Worm (Caenorhabditis elegans): Measurements from ENCODE around the gene ced-11.

ced-11 gene

DNA sequence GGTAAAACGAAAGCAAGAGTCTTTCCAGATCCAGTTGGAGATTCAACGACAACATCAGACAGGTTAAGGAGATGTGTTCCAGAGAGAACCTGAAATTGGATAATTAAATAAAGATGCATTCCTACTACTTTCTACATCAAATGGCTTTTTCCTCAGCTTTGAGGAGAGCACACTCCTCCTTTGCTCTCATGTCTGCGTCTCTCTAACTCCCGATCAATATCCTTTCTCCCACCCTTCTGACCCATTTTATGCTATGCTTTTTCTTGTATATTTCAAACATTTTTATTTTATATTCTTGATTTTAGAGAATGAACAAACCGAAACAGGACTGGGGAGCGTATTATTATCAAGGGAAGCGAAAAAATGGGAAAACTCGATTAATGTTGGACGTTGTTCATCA, 24.6 kb downstream of the ced-11 start, which contains the start of gene ZK512.11:
Gene ZK512.11, plus strand, starts transcription at position 301 of the 400 bp plus-strand sequence.
- TF ChIP-seq flt-1 (GFP tag; IDR thresholded peaks at IDR 0.05) = no peak

ce11 chrIII:9144744-9145390, 25.5 kb downstream of the ced-11 start, which contains the start of the genes ZK512.2 and ZK512.4:
Gene ZK512.2, minus strand, starts transcription at chrIII:9144794.
Gene ZK512.4, plus strand, starts transcription at chrIII:9145340.
- TF ChIP-seq scrt-1 (GFP tag; IDR thresholded peaks at IDR 0.05) (no peak), sea-1 (GFP tag; conservative IDR thresholded peaks at IDR 0.05) (no peak), tbx-37 (GFP tag; conservative IDR thresholded peaks at IDR 0.05) (no peak), ceh-36 (tag; optimal IDR thresholded peaks at IDR 0.05) (no peak), hmg-4 (GFP tag; optimal IDR thresholded peaks at IDR 0.05) (no peak), F13C5.2 (tag; optimal IDR thresholded peaks at IDR 0.05) (no peak), flt-1 (GFP tag; IDR thresholded peaks at IDR 0.05) (no peak), ceh-13 (GFP tag; optimal IDR thresholded peaks at IDR 0.05) (no peak), tbx-11 (GFP tag; IDR thresholded peaks at IDR 0.05) (no peak), pes-1 (GFP tag; IDR thresholded peaks at IDR 0.05) (no peak), B0310.2 (tag; optimal IDR thresholded peaks at IDR 0.05) (no peak), ets-7 (tag; optimal IDR thresholded peaks at IDR 0.05) (no peak)

DNA sequence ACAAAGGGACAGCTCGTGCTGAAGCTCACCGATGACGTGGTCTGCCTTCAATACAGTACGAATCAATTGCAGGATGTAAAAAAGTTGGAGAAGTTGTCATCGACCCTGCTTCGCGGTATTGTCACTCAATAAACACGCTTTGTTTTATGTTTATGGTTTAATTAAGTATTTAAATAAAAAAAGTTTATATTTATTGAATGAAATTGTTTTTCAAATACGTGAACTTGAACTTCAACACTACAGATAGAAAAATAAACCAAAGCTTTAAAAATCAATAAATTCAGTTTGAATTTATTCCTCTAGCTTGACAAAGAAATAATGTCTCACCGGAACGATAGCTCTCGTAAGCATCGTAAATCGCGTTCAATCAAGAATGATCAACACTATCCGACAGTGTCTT, 26.4 kb downstream of the ced-11 start, which contains the start of gene ZK512.8:
Gene ZK512.8, plus strand, starts transcription at position 301 of the 400 bp plus-strand sequence.
- no peak for TF ChIP-seq B0310.2 (tag; optimal IDR thresholded peaks at IDR 0.05)
- TF ChIP-seq aly-1 (tag; optimal IDR thresholded peaks at IDR 0.05) = no peak
- TF ChIP-seq ets-7 (tag; optimal IDR thresholded peaks at IDR 0.05) = no peak
- no peak for TF ChIP-seq pes-1 (GFP tag; IDR thresholded peaks at IDR 0.05)

ce11 chrIII:9149132-9149531, 29.8 kb downstream of the ced-11 start:
- TF ChIP-seq tbx-37 (GFP tag; conservative IDR thresholded peaks at IDR 0.05) = no peak
- TF ChIP-seq sea-1 (GFP tag; conservative IDR thresholded peaks at IDR 0.05) = no peak
- no peak for TF ChIP-seq ets-7 (tag; optimal IDR thresholded peaks at IDR 0.05)
- TF ChIP-seq scrt-1 (GFP tag; IDR thresholded peaks at IDR 0.05) = no peak
- TF ChIP-seq hmbx-1 (tag; optimal IDR thresholded peaks at IDR 0.05) = no peak
- TF ChIP-seq ceh-13 (GFP tag; optimal IDR thresholded peaks at IDR 0.05) = no peak
- no peak for TF ChIP-seq tra-4 (tag; optimal IDR thresholded peaks at IDR 0.05)
- no peak for TF ChIP-seq flt-1 (GFP tag; IDR thresholded peaks at IDR 0.05)
- TF ChIP-seq aly-1 (tag; optimal IDR thresholded peaks at IDR 0.05) = no peak

DNA sequence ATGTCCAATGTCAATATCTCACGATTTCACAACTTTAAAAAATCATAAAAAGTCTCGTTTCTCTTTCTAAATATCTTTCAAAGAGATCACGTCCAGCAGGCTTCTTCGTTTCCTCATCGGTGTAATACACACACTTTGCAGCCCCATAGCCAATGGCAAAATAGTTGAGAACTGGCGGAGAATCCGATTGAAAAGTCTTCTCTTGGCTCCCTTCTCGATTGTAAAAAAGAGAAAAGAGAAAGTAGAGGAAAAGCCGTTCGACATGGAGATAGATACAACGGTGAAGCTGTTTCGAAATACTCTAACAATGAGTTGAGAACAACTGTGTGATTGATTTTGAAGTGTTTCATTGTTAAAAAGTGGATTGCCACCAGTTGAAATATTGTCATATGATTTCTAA, 32.4 kb downstream of the ced-11 start:
- TF ChIP-seq hmbx-1 (tag; optimal IDR thresholded peaks at IDR 0.05) (no peak), B0310.2 (tag; optimal IDR thresholded peaks at IDR 0.05) (no peak), ets-7 (tag; optimal IDR thresholded peaks at IDR 0.05) (no peak), tbx-11 (GFP tag; IDR thresholded peaks at IDR 0.05) (no peak), aly-1 (tag; optimal IDR thresholded peaks at IDR 0.05) (no peak), hmg-4 (GFP tag; optimal IDR thresholded peaks at IDR 0.05) (no peak), scrt-1 (GFP tag; IDR thresholded peaks at IDR 0.05) (no peak), pes-1 (GFP tag; IDR thresholded peaks at IDR 0.05) (no peak)

ce11 chrIII:9152950-9153349, 33.6 kb downstream of the ced-11 start:
- TF ChIP-seq tbx-37 (GFP tag; conservative IDR thresholded peaks at IDR 0.05) (no peak), pes-1 (GFP tag; IDR thresholded peaks at IDR 0.05) (no peak), flt-1 (GFP tag; IDR thresholded peaks at IDR 0.05) (no peak), F13C5.2 (tag; optimal IDR thresholded peaks at IDR 0.05) (no peak), B0310.2 (tag; optimal IDR thresholded peaks at IDR 0.05) (no peak), sea-1 (GFP tag; conservative IDR thresholded peaks at IDR 0.05) (no peak), ets-7 (tag; optimal IDR thresholded peaks at IDR 0.05) (no peak), ceh-13 (GFP tag; optimal IDR thresholded peaks at IDR 0.05) (no peak), hnd-1 (tag; optimal IDR thresholded peaks at IDR 0.05) (no peak), ceh-36 (tag; optimal IDR thresholded peaks at IDR 0.05) (no peak), hmg-4 (GFP tag; optimal IDR thresholded peaks at IDR 0.05) (no peak), tra-4 (tag; optimal IDR thresholded peaks at IDR 0.05) (no peak), scrt-1 (GFP tag; IDR thresholded peaks at IDR 0.05) (no peak), aly-1 (tag; optimal IDR thresholded peaks at IDR 0.05) (no peak), ama-1 (optimal IDR thresholded peaks at IDR 0.05) (no peak), tbx-11 (GFP tag; IDR thresholded peaks at IDR 0.05) (no peak)

- TF ChIP-seq flt-1 (GFP tag; IDR thresholded peaks at IDR 0.05) (no peak), ets-7 (tag; optimal IDR thresholded peaks at IDR 0.05) (no peak), tbx-11 (GFP tag; IDR thresholded peaks at IDR 0.05) (no peak), hmbx-1 (tag; optimal IDR thresholded peaks at IDR 0.05) (no peak), ama-1 (optimal IDR thresholded peaks at IDR 0.05) (no peak), sea-1 (GFP tag; conservative IDR thresholded peaks at IDR 0.05) (no peak), tra-4 (tag; optimal IDR thresholded peaks at IDR 0.05) (no peak), scrt-1 (GFP tag; IDR thresholded peaks at IDR 0.05) (no peak), aly-1 (tag; optimal IDR thresholded peaks at IDR 0.05) (no peak), hnd-1 (tag; optimal IDR thresholded peaks at IDR 0.05) (no peak), hmg-4 (GFP tag; optimal IDR thresholded peaks at IDR 0.05) (no peak), ceh-36 (tag; optimal IDR thresholded peaks at IDR 0.05) (no peak), B0310.2 (tag; optimal IDR thresholded peaks at IDR 0.05) (no peak), F13C5.2 (tag; optimal IDR thresholded peaks at IDR 0.05) (no peak)
Observed at ce11 chrIII:9153809-9154208, 34.5 kb downstream of the ced-11 start, which contains the start of gene nhl-1. Gene nhl-1, minus strand, starts transcription at chrIII:9153909.

ce11 chrIII:9154766-9155165, 35.4 kb downstream of the ced-11 start, which contains the start of gene irld-34:
Gene irld-34, plus strand, starts transcription at chrIII:9155066.
- no peak for TF ChIP-seq hmg-4 (GFP tag; optimal IDR thresholded peaks at IDR 0.05)
- no peak for TF ChIP-seq tbx-11 (GFP tag; IDR thresholded peaks at IDR 0.05)
- TF ChIP-seq F13C5.2 (tag; optimal IDR thresholded peaks at IDR 0.05) = no peak
- TF ChIP-seq hnd-1 (tag; optimal IDR thresholded peaks at IDR 0.05) = no peak
